Worm (Caenorhabditis elegans) whole organism, L3 larva: ENCODE results near the gene ZK353.9.

ENCODE experiments used
- R02D3.7 ChIP-seq: fragments of 150-350 bp; optimal IDR thresholded peaks from 2 replicates; lab custom pipeline; 2014; ENCODE audit warnings: missing biosample characterization, missing genetic modification characterization
- ZK546.5 ChIP-seq: sonication (generic microtip); optimal IDR thresholded peaks from 2 replicates; lab custom pipeline; 2017; ENCODE audit warnings: missing biosample characterization, missing genetic modification characterization
- aly-2 ChIP-seq: fragments of 150-350 bp; optimal IDR thresholded peaks from 2 replicates; lab custom pipeline; 2014; ENCODE audit warnings: missing biosample characterization, missing genetic modification characterization
- ama-1 ChIP-seq: fragments of 150-350 bp; optimal IDR thresholded peaks from 2 replicates; lab custom pipeline; 2018
- ceh-16 ChIP-seq: sonication (generic microtip); optimal IDR thresholded peaks from 2 replicates; lab custom pipeline; 2017; ENCODE audit warnings: missing biosample characterization, missing genetic modification characterization
- ceh-28 ChIP-seq: fragments of 150-350 bp; optimal IDR thresholded peaks from 2 replicates; lab custom pipeline; 2014; ENCODE audit warnings: missing biosample characterization, missing genetic modification reagents, missing genetic modification characterization
- ceh-82 ChIP-seq: fragments of 150-350 bp; optimal IDR thresholded peaks from 2 replicates; lab custom pipeline; 2014; ENCODE audit warnings: missing biosample characterization, missing genetic modification characterization
- ceh-9 ChIP-seq: sonication (generic microtip); optimal IDR thresholded peaks from 2 replicates; lab custom pipeline; 2018; ENCODE audit warnings: missing biosample characterization, missing genetic modification characterization
- daf-12 ChIP-seq: fragments of 150-350 bp; optimal IDR thresholded peaks from 2 replicates; lab custom pipeline; 2014; ENCODE audit warnings: missing biosample characterization, missing genetic modification reagents, missing genetic modification characterization
- egl-27 ChIP-seq: sonication (generic microtip); optimal IDR thresholded peaks from 4 replicates; lab custom pipeline; 2017; ENCODE audit warnings: missing biosample characterization, missing genetic modification reagents, missing genetic modification characterization
- elt-1 ChIP-seq: fragments of 150-350 bp; optimal IDR thresholded peaks from 2 replicates; lab custom pipeline; 2014; ENCODE audit warnings: missing biosample characterization, missing genetic modification characterization
- elt-2 ChIP-seq: sonication (generic microtip); optimal IDR thresholded peaks from 2 replicates; lab custom pipeline; 2016; ENCODE audit warnings: missing genetic modification reagents, mild to moderate bottlenecking, missing genetic modification characterization, missing compliant biosample characterization
- elt-3 ChIP-seq, 3 experiments: fragments of 150-350 bp in 1 of 3; sonication (generic microtip) in 2 of 3; optimal IDR thresholded peaks; 2 replicates in 2 of 3; 4 replicates in 1 of 3; lab custom pipeline; 2014 to 2017; ENCODE audit warnings: missing biosample characterization in 3 of 3, missing genetic modification characterization in 3 of 3
- fkh-10 ChIP-seq: sonication (generic microtip); optimal IDR thresholded peaks from 2 replicates; lab custom pipeline; 2017; ENCODE audit warnings: missing biosample characterization, missing genetic modification reagents, missing genetic modification characterization
- fos-1 ChIP-seq: fragments of 150-350 bp; optimal IDR thresholded peaks from 2 replicates; lab custom pipeline; 2014; ENCODE audit warnings: missing biosample characterization, missing genetic modification characterization
- hmg-11 ChIP-seq: sonication (generic microtip); optimal IDR thresholded peaks from 2 replicates; lab custom pipeline; 2016; ENCODE audit warnings: missing genetic modification characterization, missing compliant biosample characterization
- jun-1 ChIP-seq: fragments of 150-350 bp; optimal IDR thresholded peaks from 2 replicates; lab custom pipeline; 2014; ENCODE audit warnings: missing biosample characterization, missing genetic modification reagents, missing genetic modification characterization
- lin-15B ChIP-seq: fragments of 150-350 bp; optimal IDR thresholded peaks from 2 replicates; lab custom pipeline; 2014; ENCODE audit warnings: missing biosample characterization, missing genetic modification characterization
- lin-39 ChIP-seq: fragments of 150-350 bp; optimal IDR thresholded peaks from 2 replicates; lab custom pipeline; 2018; ENCODE audit warnings: missing biosample characterization, missing genetic modification reagents, missing genetic modification characterization
- lsy-12 ChIP-seq: sonication (generic microtip); optimal IDR thresholded peaks from 2 replicates; lab custom pipeline; 2016; ENCODE audit warnings: mild to moderate bottlenecking, missing genetic modification characterization, missing compliant biosample characterization
- mdl-1 ChIP-seq: fragments of 150-350 bp; optimal IDR thresholded peaks from 2 replicates; lab custom pipeline; 2014; ENCODE audit warnings: missing biosample characterization, missing genetic modification characterization
- mml-1 ChIP-seq: fragments of 150-350 bp; sonication (generic microtip); optimal IDR thresholded peaks from 3 replicates; lab custom pipeline; 2014; ENCODE audit warnings: missing biosample characterization, missing genetic modification characterization
- nfya-1 ChIP-seq: sonication (generic microtip); optimal IDR thresholded peaks from 2 replicates; lab custom pipeline; 2017; ENCODE audit warnings: missing genetic modification characterization, mild to moderate bottlenecking, missing compliant biosample characterization, antibody characterized with exemption, moderate library complexity; ENCODE audit not compliant: insufficient read depth
- nhr-12 ChIP-seq: fragments of 150-350 bp; optimal IDR thresholded peaks from 2 replicates; lab custom pipeline; 2014; ENCODE audit warnings: missing biosample characterization, missing genetic modification characterization
- nhr-23 ChIP-seq: fragments of 150-350 bp; optimal IDR thresholded peaks from 2 replicates; lab custom pipeline; 2014; ENCODE audit warnings: missing biosample characterization, missing genetic modification reagents, missing genetic modification characterization
- nhr-237 ChIP-seq: fragments of 150-350 bp; optimal IDR thresholded peaks from 2 replicates; lab custom pipeline; 2014; ENCODE audit warnings: missing biosample characterization, missing genetic modification characterization
- nhr-25 ChIP-seq: sonication (generic microtip); optimal IDR thresholded peaks from 2 replicates; lab custom pipeline; 2017; ENCODE audit warnings: missing biosample characterization, missing genetic modification characterization
- nhr-28 ChIP-seq: fragments of 150-350 bp; optimal IDR thresholded peaks from 2 replicates; lab custom pipeline; 2014; ENCODE audit warnings: missing biosample characterization, missing genetic modification characterization
- nhr-43 ChIP-seq: sonication (generic microtip); optimal IDR thresholded peaks from 2 replicates; lab custom pipeline; 2016; ENCODE audit warnings: mild to moderate bottlenecking, missing genetic modification characterization, missing compliant biosample characterization; ENCODE audit not compliant: poor library complexity, severe bottlenecking
- nhr-67 ChIP-seq: fragments of 150-350 bp; optimal IDR thresholded peaks from 2 replicates; lab custom pipeline; 2014; ENCODE audit warnings: missing biosample characterization, missing genetic modification characterization
- nhr-76 ChIP-seq: fragments of 150-350 bp; sonication (generic microtip); optimal IDR thresholded peaks from 5 replicates; lab custom pipeline; 2014; ENCODE audit warnings: missing biosample characterization, missing genetic modification characterization
- pha-4 ChIP-seq: fragments of 150-350 bp; optimal IDR thresholded peaks from 2 replicates; lab custom pipeline; 2014; ENCODE audit warnings: missing biosample characterization, missing genetic modification reagents, missing genetic modification characterization
- sea-2 ChIP-seq: fragments of 150-350 bp; sonication (generic microtip); optimal IDR thresholded peaks from 4 replicates; lab custom pipeline; 2014; ENCODE audit warnings: missing biosample characterization, missing genetic modification reagents, missing genetic modification characterization
- snpc-4 ChIP-seq: fragments of 150-350 bp; optimal IDR thresholded peaks from 2 replicates; lab custom pipeline; 2014; ENCODE audit warnings: missing biosample characterization, missing genetic modification characterization
- unc-39 ChIP-seq: sonication (generic microtip); optimal IDR thresholded peaks from 4 replicates; lab custom pipeline; 2017; ENCODE audit warnings: missing biosample characterization, missing genetic modification characterization
- ztf-11 ChIP-seq: fragments of 150-350 bp; optimal IDR thresholded peaks from 2 replicates; lab custom pipeline; 2014; ENCODE audit warnings: missing biosample characterization, missing genetic modification characterization
- ztf-4 ChIP-seq: fragments of 150-350 bp; optimal IDR thresholded peaks from 2 replicates; lab custom pipeline; 2014; ENCODE audit warnings: missing biosample characterization, missing genetic modification characterization

The ZK353.9 gene

ce11 chrIII:8370846-8371257, 38.4 kb upstream of the ZK353.9 start (continued):
- TF ChIP-seq nhr-76 = no peak
- peak; percentile 2 for TF ChIP-seq pha-4 (tag; lab: Kevin White, UChicago)
- TF ChIP-seq fos-1 = no peak
- TF ChIP-seq hmg-11 = peak; percentile 17
- TF ChIP-seq R02D3.7 (tag; lab: Kevin White, UChicago) = no peak
- no peak for TF ChIP-seq nhr-237 (tag; lab: Kevin White, UChicago)
- TF ChIP-seq nhr-67 (tag; lab: Kevin White, UChicago) = no peak
- no peak for TF ChIP-seq ZK546.5
- no peak for TF ChIP-seq sea-2 (GFP tag; lab: Kevin White, UChicago)
- TF ChIP-seq daf-12 (tag; lab: Kevin White, UChicago) = no peak
- no peak for TF ChIP-seq ceh-82 (tag; lab: Kevin White, UChicago)
- TF ChIP-seq aly-2 = no peak
- no peak for TF ChIP-seq unc-39 (tag; lab: Kevin White, UChicago)
- peak; percentile 70 for TF ChIP-seq elt-1 (tag; lab: Kevin White, UChicago)
- no peak for TF ChIP-seq ceh-16
- no peak for TF ChIP-seq ztf-4 (tag; lab: Kevin White, UChicago)
- TF ChIP-seq nhr-23 (tag; lab: Kevin White, UChicago) = no peak
- TF ChIP-seq ceh-9 (tag; lab: Kevin White, UChicago) = no peak
- TF ChIP-seq elt-2 (tag; lab: Kevin White, UChicago) = peak; percentile 85
- no peak for TF ChIP-seq ceh-28 (tag; lab: Kevin White, UChicago)

- TF ChIP-seq snpc-4 (tag; lab: Kevin White, UChicago) (no peak), egl-27 (tag; lab: Kevin White, UChicago) (no peak)
These were observed 37.5 kb upstream of the ZK353.9 start, which contains the start of gene lmbr-1 for ce11 chrIII:8371595-8372305. TSS of gene lmbr-1 (plus strand) at chrIII:8372255.

ce11 chrIII:8375000-8375399, 34.3 kb upstream of the ZK353.9 start, which contains the start of gene met-2:
TSS of gene met-2 (plus strand) at chrIII:8375300.
- no peak for TF ChIP-seq nhr-43 (tag; lab: Kevin White, UChicago)
- TF ChIP-seq nhr-23 (tag; lab: Kevin White, UChicago) = peak; percentile 10
- TF ChIP-seq, all 47 proteins: peak for 1

ce11 chrIII:8380645-8381044, 28.7 kb upstream of the ZK353.9 start, which contains the start of gene R05D3.12:
TSS of gene R05D3.12 (plus strand) at chrIII:8380945.
- TF ChIP-seq sea-2 (GFP tag; lab: Kevin White, UChicago) = no peak
- TF ChIP-seq nhr-12 (tag; lab: Kevin White, UChicago) = no peak
- no peak for TF ChIP-seq elt-1 (tag; lab: Kevin White, UChicago)
- TF ChIP-seq ceh-28 (tag; lab: Kevin White, UChicago) = no peak
- TF ChIP-seq ZK546.5 = no peak
- no peak for TF ChIP-seq jun-1 (tag; lab: Kevin White, UChicago)
- TF ChIP-seq ama-1 (lab: Kevin White, UChicago) = no peak
- TF ChIP-seq mml-1 (tag; lab: Kevin White, UChicago) = no peak
- TF ChIP-seq mdl-1 (tag; lab: Kevin White, UChicago) = no peak
- no peak for TF ChIP-seq lin-39
- no peak for TF ChIP-seq elt-3 (tag; optimal IDR thresholded peaks at IDR 0.05; lab: Kevin White, UChicago)
- TF ChIP-seq pha-4 (tag; lab: Kevin White, UChicago) = no peak
- TF ChIP-seq elt-2 (tag; lab: Kevin White, UChicago) = no peak
- TF ChIP-seq nfya-1 (tag; lab: Kevin White, UChicago) = no peak
- TF ChIP-seq nhr-28 (tag; lab: Kevin White, UChicago) = no peak
- no peak for TF ChIP-seq hmg-11
- TF ChIP-seq aly-2 = no peak
- TF ChIP-seq ztf-11 (tag; lab: Kevin White, UChicago) = no peak

ce11 chrIII:8389539-8389938, 19.8 kb upstream of the ZK353.9 start, which contains the start of gene ZK353.4:
TSS of gene ZK353.4 (minus strand) at chrIII:8389639.
- TF ChIP-seq nhr-76 (no peak), lsy-12 (tag; lab: Kevin White, UChicago) (no peak), egl-27 (tag; lab: Kevin White, UChicago) (no peak), lin-15B (tag; lab: Kevin White, UChicago) (no peak), fkh-10 (GFP tag; lab: Kevin White, UChicago) (no peak), nhr-67 (tag; lab: Kevin White, UChicago) (no peak), nhr-28 (tag; lab: Kevin White, UChicago) (no peak), snpc-4 (tag; lab: Kevin White, UChicago) (no peak), ceh-9 (tag; lab: Kevin White, UChicago) (no peak), nhr-25 (tag; lab: Kevin White, UChicago) (no peak), fos-1 (no peak), mdl-1 (tag; lab: Kevin White, UChicago) (no peak), daf-12 (tag; lab: Kevin White, UChicago) (no peak)
